Fruit fly (Drosophila melanogaster): ENCODE data around the gene CG8757.

- TF ChIP-seq CG32264 (GFP tag; optimal IDR thresholded peaks at IDR 0.05) = no peak
- TF ChIP-seq Dif (GFP tag; optimal IDR thresholded peaks at IDR 0.05; ENCODE audit: partially characterized antibody) = no peak
- no peak for TF ChIP-seq usp (GFP tag; optimal IDR thresholded peaks at IDR 0.05)
- peak; percentile 82 for TF ChIP-seq Dfd (GFP tag; optimal IDR thresholded peaks at IDR 0.05)
- TF ChIP-seq h (GFP tag; optimal IDR thresholded peaks at IDR 0.05) = no peak
- no peak for TF ChIP-seq Myc (optimal IDR thresholded peaks at IDR 0.05)
- no peak for TF ChIP-seq pan (optimal IDR thresholded peaks at IDR 0.05)
- no peak for TF ChIP-seq Abd-B (GFP tag; optimal IDR thresholded peaks at IDR 0.05)
- no peak for TF ChIP-seq CrebA (GFP tag; optimal IDR thresholded peaks at IDR 0.05; ENCODE audit: borderline replicate concordance)
- no peak for TF ChIP-seq brk (GFP tag; optimal IDR thresholded peaks at IDR 0.05)
These were observed 45.1 kb upstream of the CG8757 start for dm6 chr3L:13887092-13887491.
